Worm (Caenorhabditis elegans) whole organism, L1 larva: ENCODE measurements around the gene chtb-2.

Experiments used
- F16B12.6 ChIP-seq: fragments of 150-350 bp; optimal IDR thresholded peaks from 2 replicates; lab custom pipeline; 2014; ENCODE audit warnings: missing biosample characterization, missing genetic modification characterization
- Y116A8C.19 ChIP-seq: sonication (generic microtip); optimal IDR thresholded peaks from 2 replicates; lab custom pipeline; 2016; ENCODE audit warnings: missing compliant biosample characterization, missing genetic modification characterization, borderline replicate concordance
- aha-1 ChIP-seq: fragments of 150-350 bp; optimal IDR thresholded peaks from 2 replicates; lab custom pipeline; 2014; ENCODE audit warnings: missing biosample characterization, missing genetic modification characterization
- ama-1 ChIP-seq: fragments of 150-350 bp; optimal IDR thresholded peaks from 2 replicates; lab custom pipeline; 2014
- blmp-1 ChIP-seq: fragments of 150-350 bp; optimal IDR thresholded peaks from 2 replicates; lab custom pipeline; 2014; ENCODE audit warnings: missing biosample characterization, missing genetic modification characterization
- ceh-8 ChIP-seq: fragments of 200-800 bp; sonication (Bioruptor generic); optimal IDR thresholded peaks from 2 replicates; lab custom pipeline; 2018; ENCODE audit warnings: mild to moderate bottlenecking, missing genetic modification characterization, moderate library complexity, missing compliant biosample characterization
- ceh-82 ChIP-seq, 3 experiments: fragments of 150-350 bp in 1 of 3; sonication (generic microtip) in 2 of 3; optimal IDR thresholded peaks; 2 replicates each; lab custom pipeline; 2014 to 2017; ENCODE audit warnings: missing biosample characterization in 3 of 3, missing genetic modification characterization in 3 of 3
- ceh-88 ChIP-seq: fragments of 200-800 bp; sonication (Bioruptor generic); IDR thresholded peaks from 2 replicates; pipeline ENCODE4 v1.3.6; 2022; ENCODE audit warnings: missing genetic modification characterization, missing compliant biosample characterization
- ceh-90 ChIP-seq: sonication (generic microtip); optimal IDR thresholded peaks from 2 replicates; lab custom pipeline; 2016; ENCODE audit warnings: missing genetic modification characterization, missing compliant biosample characterization
- ces-1 ChIP-seq: fragments of 150-350 bp; optimal IDR thresholded peaks from 2 replicates; lab custom pipeline; 2014; ENCODE audit warnings: missing biosample characterization, missing genetic modification reagents, missing genetic modification characterization
- dpl-1 ChIP-seq, 3 experiments: fragments of 150-350 bp in 2 of 3; sonication (generic microtip) in 1 of 3; optimal IDR thresholded peaks; 2 replicates each; lab custom pipeline; 2014 to 2017; ENCODE audit warnings: missing biosample characterization in 3 of 3, missing genetic modification characterization in 3 of 3, missing genetic modification reagents in 3 of 3
- dsc-1 ChIP-seq: sonication (generic microtip); optimal IDR thresholded peaks from 2 replicates; lab custom pipeline; 2016; ENCODE audit warnings: mild to moderate bottlenecking, missing genetic modification characterization, missing compliant biosample characterization
- efl-1 ChIP-seq, 4 experiments: fragments of 150-350 bp; optimal IDR thresholded peaks in 3 of 4; peaks in 1 of 4; 1 replicate in 1 of 4; 2 replicates in 3 of 4; lab custom pipeline; 2014; ENCODE audit warnings: missing biosample characterization in 2 of 4, missing genetic modification characterization in 2 of 4, missing genetic modification reagents in 2 of 4
- efl-3 ChIP-seq: fragments of 200-800 bp; sonication (Bioruptor generic); optimal IDR thresholded peaks from 2 replicates; lab custom pipeline; 2018; ENCODE audit warnings: mild to moderate bottlenecking, missing genetic modification characterization, missing compliant biosample characterization
- elt-2 ChIP-seq: sonication (generic microtip); optimal IDR thresholded peaks from 2 replicates; lab custom pipeline; 2016; ENCODE audit warnings: missing genetic modification characterization, mild to moderate bottlenecking, inconsistent platforms, missing compliant biosample characterization, missing genetic modification reagents
- elt-3 ChIP-seq, 6 experiments: fragments of 150-350 bp in 1 of 6; sonication (generic microtip); optimal IDR thresholded peaks; 2 replicates each; lab custom pipeline; 2017 to 2018; ENCODE audit warnings: missing biosample characterization in 6 of 6, missing genetic modification characterization in 6 of 6, inconsistent platforms in 1 of 6
- ets-5 ChIP-seq: fragments of 200-800 bp; sonication (Bioruptor generic); IDR thresholded peaks from 2 replicates; pipeline ENCODE4 v1.3.6; 2022; ENCODE audit warnings: missing genetic modification characterization, missing compliant biosample characterization
- fkh-8 ChIP-seq: sonication (generic microtip); optimal IDR thresholded peaks from 2 replicates; lab custom pipeline; 2016; ENCODE audit warnings: mild to moderate bottlenecking, missing genetic modification characterization, missing compliant biosample characterization
- hpl-2 ChIP-seq: fragments of 150-350 bp; optimal IDR thresholded peaks from 2 replicates; lab custom pipeline; 2014; ENCODE audit warnings: missing biosample characterization, missing genetic modification reagents, missing genetic modification characterization
- irx-1 ChIP-seq: sonication (generic microtip); optimal IDR thresholded peaks from 2 replicates; lab custom pipeline; 2016; ENCODE audit warnings: missing genetic modification characterization, missing compliant biosample characterization
- jun-1 ChIP-seq: fragments of 150-350 bp; optimal IDR thresholded peaks from 2 replicates; lab custom pipeline; 2014; ENCODE audit warnings: missing biosample characterization, missing genetic modification reagents, missing genetic modification characterization
- lin-14 ChIP-seq: fragments of 200-800 bp; sonication (Bioruptor generic); optimal IDR thresholded peaks from 2 replicates; lab custom pipeline; 2018; ENCODE audit warnings: mild to moderate bottlenecking, missing genetic modification characterization, moderate library complexity, missing compliant biosample characterization
- lin-35 ChIP-seq, 2 experiments: fragments of 150-350 bp; optimal IDR thresholded peaks; 2 replicates each; lab custom pipeline; 2014; ENCODE audit warnings: missing biosample characterization in 2 of 2, missing genetic modification characterization in 2 of 2, missing genetic modification reagents in 2 of 2
- lin-39 ChIP-seq: fragments of 150-350 bp; optimal IDR thresholded peaks from 2 replicates; lab custom pipeline; 2014; ENCODE audit warnings: missing biosample characterization, missing genetic modification reagents, missing genetic modification characterization
- lir-3 ChIP-seq: sonication (generic microtip); optimal IDR thresholded peaks from 2 replicates; lab custom pipeline; 2016; ENCODE audit warnings: mild to moderate bottlenecking, missing genetic modification characterization, moderate library complexity, missing compliant biosample characterization; ENCODE audit not compliant: poor library complexity
- lsy-2 ChIP-seq, 2 experiments: fragments of 150-350 bp; optimal IDR thresholded peaks; 2 replicates each; lab custom pipeline; 2014; ENCODE audit warnings: missing biosample characterization in 2 of 2, missing genetic modification characterization in 2 of 2
- mab-9 ChIP-seq: fragments of 200-800 bp; sonication (Bioruptor generic); IDR thresholded peaks from 2 replicates; pipeline ENCODE4 v1.3.6; 2022; ENCODE audit warnings: missing genetic modification reagents, missing genetic modification characterization, missing compliant biosample characterization
- mdl-1 ChIP-seq, 2 experiments: fragments of 150-350 bp; optimal IDR thresholded peaks; 2 replicates each; lab custom pipeline; 2014 to 2017; ENCODE audit warnings: missing biosample characterization in 2 of 2, missing genetic modification characterization in 2 of 2, inconsistent platforms in 1 of 2
- mef-2 ChIP-seq: fragments of 150-350 bp; optimal IDR thresholded peaks from 2 replicates; lab custom pipeline; 2014; ENCODE audit warnings: missing biosample characterization, missing genetic modification characterization
- nhr-11 ChIP-seq: fragments of 150-350 bp; optimal IDR thresholded peaks from 2 replicates; lab custom pipeline; 2014; ENCODE audit warnings: missing biosample characterization, missing genetic modification characterization
- nhr-12 ChIP-seq: sonication (generic microtip); optimal IDR thresholded peaks from 2 replicates; lab custom pipeline; 2017; ENCODE audit warnings: missing biosample characterization, missing genetic modification characterization
- nhr-19 ChIP-seq: fragments of 200-800 bp; sonication (Bioruptor generic); conservative IDR thresholded peaks from 2 replicates; pipeline ENCODE4 v1.3.6; 2022; ENCODE audit warnings: missing genetic modification characterization, missing compliant biosample characterization
- nhr-28 ChIP-seq: fragments of 150-350 bp; optimal IDR thresholded peaks from 2 replicates; lab custom pipeline; 2014; ENCODE audit warnings: missing biosample characterization, missing genetic modification characterization
- nhr-47 ChIP-seq: sonication (generic microtip); optimal IDR thresholded peaks from 2 replicates; lab custom pipeline; 2016; ENCODE audit warnings: mild to moderate bottlenecking, missing genetic modification characterization, moderate library complexity, missing compliant biosample characterization
- nhr-71 ChIP-seq: sonication (generic microtip); optimal IDR thresholded peaks from 2 replicates; lab custom pipeline; 2016; ENCODE audit warnings: mild to moderate bottlenecking, missing genetic modification characterization, moderate library complexity, missing compliant biosample characterization
- nhr-77 ChIP-seq: fragments of 150-350 bp; optimal IDR thresholded peaks from 2 replicates; lab custom pipeline; 2014; ENCODE audit warnings: missing biosample characterization, missing genetic modification characterization
- nhr-84 ChIP-seq: sonication (generic microtip); optimal IDR thresholded peaks from 2 replicates; lab custom pipeline; 2017; ENCODE audit warnings: missing biosample characterization, missing genetic modification characterization
- nhr-85 ChIP-seq: sonication (generic microtip); peaks from one replicate; lab custom pipeline; 2016; ENCODE audit warnings: missing genetic modification characterization, inconsistent platforms, missing compliant biosample characterization
- pag-3 ChIP-seq: sonication (generic microtip); optimal IDR thresholded peaks from 2 replicates; lab custom pipeline; 2017; ENCODE audit warnings: missing genetic modification characterization, mild to moderate bottlenecking, missing compliant biosample characterization, antibody characterized with exemption, borderline replicate concordance; ENCODE audit not compliant: insufficient read depth
- pqm-1 ChIP-seq: sonication (generic microtip); optimal IDR thresholded peaks from 3 replicates; lab custom pipeline; 2017; ENCODE audit warnings: missing biosample characterization, missing genetic modification characterization
- skn-1 ChIP-seq: fragments of 150-350 bp; optimal IDR thresholded peaks from 2 replicates; lab custom pipeline; 2014; ENCODE audit warnings: missing biosample characterization, missing genetic modification characterization
- snpc-4 ChIP-seq: fragments of 150-350 bp; optimal IDR thresholded peaks from 2 replicates; lab custom pipeline; 2014; ENCODE audit warnings: missing biosample characterization, missing genetic modification characterization
- snu-23 ChIP-seq: sonication (generic microtip); optimal IDR thresholded peaks from 2 replicates; lab custom pipeline; 2016; ENCODE audit warnings: missing genetic modification characterization, missing compliant biosample characterization
- sox-4 ChIP-seq: sonication (generic microtip); optimal IDR thresholded peaks from 2 replicates; lab custom pipeline; 2016; ENCODE audit warnings: missing genetic modification characterization, missing compliant biosample characterization
- sup-37 ChIP-seq: fragments of 200-800 bp; sonication (Bioruptor generic); optimal IDR thresholded peaks from 2 replicates; lab custom pipeline; 2018; ENCODE audit warnings: mild to moderate bottlenecking, missing genetic modification characterization, missing compliant biosample characterization
- swsn-7 ChIP-seq: sonication (generic microtip); optimal IDR thresholded peaks from 2 replicates; lab custom pipeline; 2016; ENCODE audit warnings: missing genetic modification characterization, missing compliant biosample characterization
- tbx-2 ChIP-seq: sonication (generic microtip); optimal IDR thresholded peaks from 2 replicates; lab custom pipeline; 2016; ENCODE audit warnings: missing genetic modification characterization, missing compliant biosample characterization
- tlp-1 ChIP-seq: fragments of 150-350 bp; optimal IDR thresholded peaks from 2 replicates; lab custom pipeline; 2014; ENCODE audit warnings: missing biosample characterization, missing genetic modification characterization
- unc-130 ChIP-seq: fragments of 150-350 bp; optimal IDR thresholded peaks from 2 replicates; lab custom pipeline; 2017; ENCODE audit warnings: missing biosample characterization, missing genetic modification characterization, inconsistent platforms
- unc-62 ChIP-seq: fragments of 150-350 bp; optimal IDR thresholded peaks from 2 replicates; lab custom pipeline; 2014; ENCODE audit warnings: missing biosample characterization, missing genetic modification reagents, missing genetic modification characterization
- unc-86 ChIP-seq: sonication (generic microtip); optimal IDR thresholded peaks from 2 replicates; lab custom pipeline; 2016; ENCODE audit warnings: missing genetic modification characterization, missing compliant biosample characterization
- ztf-11 ChIP-seq, 2 experiments: sonication (generic microtip); optimal IDR thresholded peaks; 2 replicates each; lab custom pipeline; 2016 to 2017; ENCODE audit warnings: missing genetic modification characterization in 2 of 2, missing biosample characterization in 1 of 2, missing compliant biosample characterization in 1 of 2
- ztf-4 ChIP-seq: fragments of 150-350 bp; optimal IDR thresholded peaks from 2 replicates; lab custom pipeline; 2014; ENCODE audit warnings: missing biosample characterization, missing genetic modification characterization

The chtb-2 gene

ce11 chrIII:6488916-6489315, 5.9 kb downstream of the chtb-2 start (continued):
- TF ChIP-seq ceh-88 (GFP tag; lab: Robert Waterston, UW) = no peak
- no peak for TF ChIP-seq unc-130 (tag; lab: Kevin White, UChicago)
- peak; percentile 65 for TF ChIP-seq nhr-71 (tag; lab: Kevin White, UChicago)
- peak; percentile 43 for TF ChIP-seq blmp-1 (tag; lab: Kevin White, UChicago)
- no peak for TF ChIP-seq sox-4
- no peak for TF ChIP-seq nhr-77 (tag; lab: Kevin White, UChicago)
- no peak for TF ChIP-seq nhr-28
- no peak for TF ChIP-seq elt-2 (tag; lab: Kevin White, UChicago)
- TF ChIP-seq ama-1 = no peak
- TF ChIP-seq ztf-4 (tag; lab: Kevin White, UChicago) = no peak
- no peak for TF ChIP-seq jun-1 (tag; lab: Kevin White, UChicago)
- no peak for TF ChIP-seq ztf-11 (tag; optimal IDR thresholded peaks at IDR 0.05; lab: Kevin White, UChicago)
- TF ChIP-seq ceh-90 (tag; lab: Kevin White, UChicago) = no peak
- no peak for TF ChIP-seq ets-5 (GFP tag; lab: Robert Waterston, UW)
- no peak for TF ChIP-seq mef-2
- peak; percentile 50 for TF ChIP-seq swsn-7 (tag; lab: Kevin White, UChicago)
- TF ChIP-seq nhr-47 (tag; lab: Kevin White, UChicago) = no peak
- TF ChIP-seq nhr-11 (tag; lab: Kevin White, UChicago) = no peak
- peak; percentile 54 to 64 for TF ChIP-seq lin-35 (GFP tag; optimal IDR thresholded peaks at IDR 0.05; lab: Kevin White, UChicago)
- peak; percentile 95 for TF ChIP-seq F16B12.6 (tag; lab: Kevin White, UChicago)
- TF ChIP-seq nhr-12 (tag; lab: Kevin White, UChicago) = no peak
- peak; percentile 7 for TF ChIP-seq fkh-8 (tag; lab: Kevin White, UChicago)
- TF ChIP-seq tlp-1 (tag; lab: Kevin White, UChicago) = no peak
- no peak for TF ChIP-seq lin-39
- TF ChIP-seq lsy-2 (tag; optimal IDR thresholded peaks at IDR 0.05; lab: Kevin White, UChicago) = peak; percentile 72 to 76
- TF ChIP-seq unc-86 (tag; lab: Kevin White, UChicago) = no peak
- TF ChIP-seq unc-62 (GFP tag; lab: Kevin White, UChicago) = no peak
- TF ChIP-seq dpl-1 (GFP tag; optimal IDR thresholded peaks at IDR 0.05; lab: Kevin White, UChicago) = peak; percentile 66 to 74 (median 72)
- peak; percentile 16 for TF ChIP-seq snpc-4 (tag; lab: Kevin White, UChicago)
- TF ChIP-seq aha-1 (tag; lab: Kevin White, UChicago) = no peak
- TF ChIP-seq elt-3 (tag; optimal IDR thresholded peaks at IDR 0.05; lab: Kevin White, UChicago) = no peak
- no peak for TF ChIP-seq hpl-2
- TF ChIP-seq mab-9 = no peak
- no peak for TF ChIP-seq sup-37 (GFP tag; lab: Kevin White, UChicago)
- TF ChIP-seq nhr-19 (GFP tag; lab: Robert Waterston, UW) = peak; percentile 55
- TF ChIP-seq ceh-82 (tag; optimal IDR thresholded peaks at IDR 0.05; lab: Kevin White, UChicago) = peak; percentile 5 to 50 (median 33)
- TF ChIP-seq lin-14 (GFP tag; lab: Kevin White, UChicago) = no peak
- TF ChIP-seq nhr-84 (tag; lab: Kevin White, UChicago) = no peak
- no peak for TF ChIP-seq Y116A8C.19 (tag; lab: Kevin White, UChicago)
- peak; percentile 39 for TF ChIP-seq dsc-1 (tag; lab: Kevin White, UChicago)
- no peak for TF ChIP-seq snu-23 (GFP tag; lab: Kevin White, UChicago)
- no peak for TF ChIP-seq irx-1 (tag; lab: Kevin White, UChicago)
- TF ChIP-seq skn-1 (tag; lab: Kevin White, UChicago) = peak; percentile 98
- TF ChIP-seq tbx-2 (tag; lab: Kevin White, UChicago) = no peak
- TF ChIP-seq pqm-1 (tag; lab: Kevin White, UChicago) = no peak
- no peak for TF ChIP-seq pag-3 (tag; lab: Kevin White, UChicago)
- no peak for TF ChIP-seq lir-3 (tag; lab: Kevin White, UChicago)
- no peak for TF ChIP-seq ceh-8 (GFP tag; lab: Kevin White, UChicago)
- no peak for TF ChIP-seq efl-3
- peak in 1 of 2 experiments; percentile 36 for TF ChIP-seq mdl-1 (tag; optimal IDR thresholded peaks at IDR 0.05; lab: Kevin White, UChicago)
- TF ChIP-seq ces-1 (GFP tag; lab: Kevin White, UChicago) = no peak
- peak; percentile 79 for TF ChIP-seq nhr-85 (tag; lab: Kevin White, UChicago)
- peak; percentile 64 to 77 for TF ChIP-seq efl-1 (optimal IDR thresholded peaks at IDR 0.05; lab: Kevin White, UChicago)
- peak; percentile 72 to 96 for TF ChIP-seq efl-1 (GFP tag; optimal IDR thresholded peaks at IDR 0.05 in 1 of 2; lab: Kevin White, UChicago)
